Worm (Caenorhabditis elegans) whole organism, young adult: ENCODE measurements around the gene dars-2.

Source experiments
- B0336.3 ChIP-seq: fragments of 200-800 bp; sonication (Bioruptor generic); IDR thresholded peaks from 2 replicates; pipeline ENCODE4 v1.3.6; 2022; ENCODE audit warnings: missing genetic modification characterization, missing compliant biosample characterization
- C06A6.2 ChIP-seq: fragments of 200-800 bp; sonication (Bioruptor generic); conservative IDR thresholded peaks from 2 replicates; pipeline ENCODE4 v1.3.6; 2022; ENCODE audit warnings: missing genetic modification characterization, missing compliant biosample characterization
- D2030.7 ChIP-seq: fragments of 200-800 bp; sonication (Bioruptor generic); IDR thresholded peaks from 2 replicates; pipeline ENCODE4 v1.3.6; 2022; ENCODE audit warnings: missing genetic modification reagents, missing genetic modification characterization, missing compliant biosample characterization
- F33H1.4 ChIP-seq: fragments of 200-800 bp; sonication (Bioruptor generic); IDR thresholded peaks from 2 replicates; pipeline ENCODE4 v1.3.6; 2022; ENCODE audit warnings: missing genetic modification reagents, missing genetic modification characterization, missing compliant biosample characterization
- F57A8.1 ChIP-seq: fragments of 200-800 bp; sonication (Bioruptor generic); optimal IDR thresholded peaks from 2 replicates; lab custom pipeline; 2018; ENCODE audit warnings: mild to moderate bottlenecking, missing genetic modification characterization, moderate library complexity, missing compliant biosample characterization
- Y67H2A.10 ChIP-seq: fragments of 200-800 bp; sonication (Bioruptor generic); conservative IDR thresholded peaks from 2 replicates; pipeline ENCODE4 v1.3.6; 2022; ENCODE audit warnings: missing genetic modification reagents, missing genetic modification characterization, missing compliant biosample characterization
- aptf-2 ChIP-seq: fragments of 200-800 bp; sonication (Bioruptor generic); conservative IDR thresholded peaks from 2 replicates; pipeline ENCODE4 v1.3.6; 2022; ENCODE audit warnings: missing genetic modification reagents, missing genetic modification characterization, missing compliant biosample characterization
- athp-1 ChIP-seq: sonication (generic microtip); optimal IDR thresholded peaks from 2 replicates; lab custom pipeline; 2017; ENCODE audit warnings: mild to moderate bottlenecking, missing genetic modification characterization, missing compliant biosample characterization
- attf-6 ChIP-seq: fragments of 200-800 bp; sonication (Bioruptor generic); IDR thresholded peaks from 2 replicates; pipeline ENCODE4 v1.3.6; 2022; ENCODE audit warnings: missing genetic modification reagents, missing genetic modification characterization, missing compliant biosample characterization
- cebp-2 ChIP-seq: fragments of 200-800 bp; sonication (Bioruptor generic); IDR thresholded peaks from 2 replicates; pipeline ENCODE4 v1.3.6; 2022; ENCODE audit warnings: missing genetic modification characterization, missing compliant biosample characterization
- ceh-100 ChIP-seq: fragments of 200-800 bp; sonication (Bioruptor generic); IDR thresholded peaks from 2 replicates; pipeline ENCODE4 v1.3.6; 2022; ENCODE audit warnings: missing genetic modification reagents, missing genetic modification characterization, missing compliant biosample characterization
- ceh-27 ChIP-seq: fragments of 200-800 bp; sonication (Bioruptor generic); optimal IDR thresholded peaks from 2 replicates; lab custom pipeline; 2018; ENCODE audit warnings: mild to moderate bottlenecking, missing genetic modification characterization, moderate library complexity, missing compliant biosample characterization
- ceh-40 ChIP-seq: fragments of 200-800 bp; sonication (Bioruptor generic); IDR thresholded peaks from 2 replicates; pipeline ENCODE4 v1.3.6; 2022; ENCODE audit warnings: missing genetic modification characterization, missing compliant biosample characterization
- ceh-58 ChIP-seq: fragments of 200-800 bp; sonication (Bioruptor generic); IDR thresholded peaks from 2 replicates; pipeline ENCODE4 v1.3.6; 2022; ENCODE audit warnings: missing genetic modification characterization, missing compliant biosample characterization
- ceh-79 ChIP-seq: sonication (generic microtip); optimal IDR thresholded peaks from 2 replicates; lab custom pipeline; 2017; ENCODE audit warnings: mild to moderate bottlenecking, missing genetic modification characterization, missing compliant biosample characterization
- ceh-91 ChIP-seq: fragments of 200-800 bp; sonication (Bioruptor generic); IDR thresholded peaks from 2 replicates; pipeline ENCODE4 v1.3.6; 2022; ENCODE audit warnings: missing genetic modification reagents, missing genetic modification characterization, missing compliant biosample characterization
- chd-7 ChIP-seq: sonication (generic microtip); optimal IDR thresholded peaks from 2 replicates; lab custom pipeline; 2016; ENCODE audit warnings: mild to moderate bottlenecking, missing genetic modification characterization, moderate library complexity, missing compliant biosample characterization
- dpff-1 ChIP-seq: sonication (generic microtip); optimal IDR thresholded peaks from 2 replicates; lab custom pipeline; 2017; ENCODE audit warnings: mild to moderate bottlenecking, missing genetic modification characterization, missing compliant biosample characterization
- efl-1 ChIP-seq: fragments of 150-350 bp; optimal IDR thresholded peaks from 2 replicates; lab custom pipeline; 2014; ENCODE audit warnings: missing biosample characterization, missing genetic modification reagents, missing genetic modification characterization
- ets-4 ChIP-seq: fragments of 200-800 bp; sonication (Bioruptor generic); optimal IDR thresholded peaks from 2 replicates; lab custom pipeline; 2018; ENCODE audit warnings: mild to moderate bottlenecking, missing genetic modification characterization, missing compliant biosample characterization
- him-1 ChIP-seq: sonication (generic microtip); optimal IDR thresholded peaks from 2 replicates; lab custom pipeline; 2016; ENCODE audit warnings: missing genotype, missing genetic modification reagents, missing genetic modification characterization, missing compliant biosample characterization
- hlh-12 ChIP-seq: sonication (generic microtip); optimal IDR thresholded peaks from 2 replicates; lab custom pipeline; 2016; ENCODE audit warnings: missing genetic modification characterization, missing compliant biosample characterization
- hlh-26 ChIP-seq: fragments of 200-800 bp; sonication (Bioruptor generic); conservative IDR thresholded peaks from 2 replicates; pipeline ENCODE4 v1.3.6; 2022; ENCODE audit warnings: missing genetic modification reagents, missing genetic modification characterization, missing compliant biosample characterization
- hrde-1 ChIP-seq: sonication (generic microtip); optimal IDR thresholded peaks from 2 replicates; lab custom pipeline; 2016; ENCODE audit warnings: missing genetic modification characterization, mild to moderate bottlenecking, missing compliant biosample characterization, moderate library complexity, missing genotype, missing genetic modification reagents, borderline replicate concordance
- lag-1 ChIP-seq: fragments of 200-800 bp; sonication (Bioruptor generic); IDR thresholded peaks from 2 replicates; pipeline ENCODE4 v1.3.6; 2022; ENCODE audit warnings: missing genetic modification reagents, missing genetic modification characterization, missing compliant biosample characterization
- let-526 ChIP-seq: fragments of 200-800 bp; sonication (Bioruptor generic); IDR thresholded peaks from 2 replicates; pipeline ENCODE4 v1.3.6; 2022; ENCODE audit warnings: missing genetic modification reagents, missing genetic modification characterization, missing compliant biosample characterization
- let-607 ChIP-seq, 2 experiments: fragments of 200-800 bp in 1 of 2; sonication (Bioruptor generic) in 1 of 2; sonication (generic microtip) in 1 of 2; optimal IDR thresholded peaks; 2 replicates each; lab custom pipeline; 2016 to 2018; ENCODE audit warnings: mild to moderate bottlenecking in 2 of 2, missing compliant biosample characterization in 2 of 2, missing genetic modification characterization in 2 of 2, moderate library complexity in 2 of 2, missing genotype in 1 of 2
- lin-26 ChIP-seq: fragments of 200-800 bp; sonication (Bioruptor generic); IDR thresholded peaks from 2 replicates; pipeline ENCODE4 v1.3.6; 2022; ENCODE audit warnings: missing genetic modification reagents, missing genetic modification characterization, missing compliant biosample characterization
- lin-35 ChIP-seq, 3 experiments: fragments of 150-350 bp in 2 of 3; sonication (generic microtip) in 1 of 3; optimal IDR thresholded peaks; 2 replicates each; lab custom pipeline; 2014 to 2018; ENCODE audit warnings: missing biosample characterization in 3 of 3, missing genetic modification characterization in 3 of 3, missing genetic modification reagents in 3 of 3
- lin-54 ChIP-seq: fragments of 200-800 bp; sonication (Bioruptor generic); optimal IDR thresholded peaks from 2 replicates; lab custom pipeline; 2018; ENCODE audit warnings: mild to moderate bottlenecking, missing genetic modification characterization, missing compliant biosample characterization
- lsl-1 ChIP-seq: fragments of 200-800 bp; sonication (Bioruptor generic); optimal IDR thresholded peaks from 2 replicates; lab custom pipeline; 2018; ENCODE audit warnings: mild to moderate bottlenecking, missing genetic modification characterization, moderate library complexity, missing compliant biosample characterization
- madf-3 ChIP-seq: fragments of 200-800 bp; sonication (Bioruptor generic); IDR thresholded peaks from 2 replicates; pipeline ENCODE4 v1.3.6; 2022; ENCODE audit warnings: missing genetic modification reagents, missing genetic modification characterization, missing compliant biosample characterization
- madf-6 ChIP-seq: fragments of 200-800 bp; sonication (Bioruptor generic); IDR thresholded peaks from 2 replicates; pipeline ENCODE4 v1.3.6; 2022; ENCODE audit warnings: missing genetic modification reagents, missing genetic modification characterization, missing compliant biosample characterization
- mes-4 ChIP-seq: sonication (generic microtip); optimal IDR thresholded peaks from 2 replicates; lab custom pipeline; 2016; ENCODE audit warnings: missing genotype, missing genetic modification characterization, missing compliant biosample characterization
- nfyb-1 ChIP-seq: fragments of 200-800 bp; sonication (Bioruptor generic); IDR thresholded peaks from 2 replicates; pipeline ENCODE4 v1.3.6; 2022; ENCODE audit warnings: missing genetic modification reagents, missing genetic modification characterization, missing compliant biosample characterization
- nhr-120 ChIP-seq: fragments of 200-800 bp; sonication (Bioruptor generic); IDR thresholded peaks from 2 replicates; pipeline ENCODE4 v1.3.6; 2022; ENCODE audit warnings: missing genetic modification characterization, missing compliant biosample characterization
- nhr-90 ChIP-seq: sonication (generic microtip); optimal IDR thresholded peaks from 2 replicates; lab custom pipeline; 2016; ENCODE audit warnings: missing genotype, mild to moderate bottlenecking, missing genetic modification characterization, missing compliant biosample characterization
- pha-4 ChIP-seq: fragments of 150-350 bp; sonication (generic microtip); optimal IDR thresholded peaks from 2 replicates; lab custom pipeline; 2014; ENCODE audit warnings: missing biosample characterization, missing genetic modification reagents, missing genetic modification characterization
- snpc-1.1 ChIP-seq: sonication (generic microtip); optimal IDR thresholded peaks from 2 replicates; lab custom pipeline; 2017; ENCODE audit warnings: missing genetic modification characterization, mild to moderate bottlenecking, missing compliant biosample characterization, antibody characterized with exemption, moderate library complexity, missing genotype, missing genetic modification reagents; ENCODE audit not compliant: insufficient read depth
- snpc-4 ChIP-seq, 5 experiments: fragments of 150-350 bp in 1 of 5; sonication (generic microtip) in 4 of 5; optimal IDR thresholded peaks; 2 replicates each; lab custom pipeline; 2014 to 2018; ENCODE audit warnings: missing genetic modification characterization in 5 of 5, missing biosample characterization in 3 of 5, antibody characterized with exemption in 2 of 5, mild to moderate bottlenecking in 2 of 5, missing compliant biosample characterization in 2 of 5, missing genotype in 2 of 5, moderate library complexity in 2 of 5, missing genetic modification reagents in 1 of 5
- somi-1 ChIP-seq: fragments of 200-800 bp; sonication (Bioruptor generic); optimal IDR thresholded peaks from 2 replicates; lab custom pipeline; 2018; ENCODE audit warnings: mild to moderate bottlenecking, missing genetic modification characterization, missing compliant biosample characterization
- sptf-2 ChIP-seq: fragments of 200-800 bp; sonication (Bioruptor generic); optimal IDR thresholded peaks from 2 replicates; lab custom pipeline; 2018; ENCODE audit warnings: mild to moderate bottlenecking, missing genetic modification characterization, missing compliant biosample characterization
- tbp1 ChIP-seq: fragments of 200-800 bp; sonication (Bioruptor generic); optimal IDR thresholded peaks from 2 replicates; lab custom pipeline; 2018; ENCODE audit warnings: mild to moderate bottlenecking, missing genetic modification characterization, missing compliant biosample characterization
- unc-130 ChIP-seq: sonication (generic microtip); optimal IDR thresholded peaks from 2 replicates; lab custom pipeline; 2016; ENCODE audit warnings: missing genetic modification reagents, missing genetic modification characterization, missing compliant biosample characterization
- zfh-2 ChIP-seq: fragments of 200-800 bp; sonication (Bioruptor generic); conservative IDR thresholded peaks from 2 replicates; pipeline ENCODE4 v1.3.6; 2022; ENCODE audit warnings: missing genetic modification reagents, missing genetic modification characterization, missing compliant biosample characterization
- ztf-25 ChIP-seq: fragments of 200-800 bp; sonication (Bioruptor generic); IDR thresholded peaks from 2 replicates; pipeline ENCODE4 v1.3.6; 2022; ENCODE audit warnings: missing genetic modification reagents, missing genetic modification characterization, missing compliant biosample characterization
- ztf-28 ChIP-seq: fragments of 200-800 bp; sonication (Bioruptor generic); IDR thresholded peaks from 2 replicates; pipeline ENCODE4 v1.3.6; 2022; ENCODE audit warnings: missing genetic modification reagents, missing genetic modification characterization, missing compliant biosample characterization
- ztf-6 ChIP-seq: fragments of 200-800 bp; sonication (Bioruptor generic); IDR thresholded peaks from 2 replicates; pipeline ENCODE4 v1.3.6; 2022; ENCODE audit warnings: missing genetic modification reagents, missing genetic modification characterization, missing compliant biosample characterization

Gene dars-2

ce11 chrV:12004501-12004940, 44.0 kb upstream of the dars-2 start (continued):
- TF ChIP-seq madf-6 (GFP tag; lab: Robert Waterston, UW), result peak; percentile 40; the same call in 1 of the 2 replicates
- TF ChIP-seq ceh-79, result no peak
- no peak for TF ChIP-seq hrde-1 (tag; lab: Kevin White, UChicago)
- no peak for TF ChIP-seq ceh-100 (GFP tag; lab: Robert Waterston, UW)
- TF ChIP-seq nfyb-1 (GFP tag; lab: Robert Waterston, UW), result peak; percentile 73; the same call in 1 of the 2 replicates
- no peak for TF ChIP-seq efl-1 (GFP tag; lab: Kevin White, UChicago)
- TF ChIP-seq athp-1 (tag; lab: Kevin White, UChicago), result no peak
- TF ChIP-seq unc-130 (GFP tag; lab: Kevin White, UChicago), result no peak
- peak in 1 of 2 experiments; percentile 72 for TF ChIP-seq let-607 (tag; optimal IDR thresholded peaks at IDR 0.05; lab: Kevin White, UChicago)
- TF ChIP-seq F33H1.4 (GFP tag; lab: Robert Waterston, UW), result no peak
- no peak for TF ChIP-seq Y67H2A.10
- TF ChIP-seq him-1 (tag; lab: Kevin White, UChicago), result no peak
- TF ChIP-seq ets-4 (GFP tag; lab: Kevin White, UChicago), result no peak
- TF ChIP-seq nhr-90 (tag; lab: Kevin White, UChicago), result no peak
- TF ChIP-seq lin-26, result no peak
- TF ChIP-seq nhr-120 (GFP tag; lab: Robert Waterston, UW), result no peak
- no peak for TF ChIP-seq F57A8.1 (GFP tag; lab: Kevin White, UChicago)
- TF ChIP-seq ceh-40 (GFP tag; lab: Robert Waterston, UW), result no peak
- peak; percentile 76; the same call in 1 of the 2 replicates for TF ChIP-seq madf-3 (GFP tag; lab: Robert Waterston, UW)
- no peak for TF ChIP-seq snpc-4 (GFP tag; optimal IDR thresholded peaks at IDR 0.05; lab: Kevin White, UChicago)
- peak in 1 of 4 experiments; percentile 0 for TF ChIP-seq snpc-4 (tag; optimal IDR thresholded peaks at IDR 0.05; lab: Kevin White, UChicago)
- TF ChIP-seq lin-54 (GFP tag; lab: Kevin White, UChicago), result peak; percentile 45
- TF ChIP-seq D2030.7 (GFP tag; lab: Robert Waterston, UW), result no peak
- TF ChIP-seq B0336.3, result peak; percentile 83
- no peak for TF ChIP-seq ztf-6 (GFP tag; lab: Robert Waterston, UW)
- TF ChIP-seq ceh-27 (GFP tag; lab: Kevin White, UChicago), result no peak
- no peak for TF ChIP-seq ceh-58 (GFP tag; lab: Robert Waterston, UW)
- no peak for TF ChIP-seq hlh-26
- TF ChIP-seq attf-6 (GFP tag; lab: Robert Waterston, UW), result 0 out of 2 replicates have a peak, but pooled peaks have one; percentile 26
- TF ChIP-seq cebp-2 (GFP tag; lab: Robert Waterston, UW), result no peak
- TF ChIP-seq hlh-12 (tag; lab: Kevin White, UChicago), result no peak
- TF ChIP-seq pha-4 (tag; lab: Kevin White, UChicago), result no peak
- TF ChIP-seq lag-1 (GFP tag; lab: Robert Waterston, UW), result no peak
- no peak for TF ChIP-seq ztf-28 (GFP tag; lab: Robert Waterston, UW)
- no peak for TF ChIP-seq zfh-2
- no peak for TF ChIP-seq C06A6.2 (GFP tag; lab: Robert Waterston, UW)
- TF ChIP-seq let-526, result no peak
- no peak for TF ChIP-seq mes-4 (tag; lab: Kevin White, UChicago)
- TF ChIP-seq tbp1, result peak; percentile 35
- no peak for TF ChIP-seq lin-35 (GFP tag; optimal IDR thresholded peaks at IDR 0.05; lab: Kevin White, UChicago)
- TF ChIP-seq dpff-1, result no peak
- TF ChIP-seq snpc-1.1 (tag; lab: Kevin White, UChicago), result no peak
- TF ChIP-seq lsl-1 (GFP tag; lab: Kevin White, UChicago), result no peak
- no peak for TF ChIP-seq ztf-25 (GFP tag; lab: Robert Waterston, UW)
- TF ChIP-seq aptf-2, result no peak
- no peak for TF ChIP-seq somi-1 (GFP tag; lab: Kevin White, UChicago)
- no peak for TF ChIP-seq chd-7
- no peak for TF ChIP-seq sptf-2 (GFP tag; lab: Kevin White, UChicago)
- TF ChIP-seq ceh-91 (GFP tag; lab: Robert Waterston, UW), result no peak
